Worm (Caenorhabditis elegans): ENCODE measurements around the gene srx-28.

DNA sequence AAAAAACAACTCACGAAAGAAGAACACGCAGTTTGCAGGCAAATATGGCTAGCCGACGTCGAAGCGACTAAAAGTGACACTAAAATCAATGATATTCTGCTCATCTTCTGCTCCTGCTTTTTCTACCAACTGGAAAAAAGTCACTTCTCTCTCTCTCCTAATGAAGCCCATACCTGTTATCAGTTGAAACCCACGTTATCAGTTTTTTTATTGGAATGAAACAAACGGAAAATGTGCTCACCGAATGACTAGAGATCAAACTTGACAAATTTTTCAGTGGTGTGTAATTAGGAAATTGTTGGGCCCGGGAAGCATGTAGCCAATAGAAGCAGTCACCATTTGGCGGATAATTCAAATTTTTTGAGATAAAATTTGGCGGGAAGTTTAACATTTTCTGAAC is 45.6 kb downstream of the srx-28 start, which contains the start of gene C24B9.3:
- no peak for TF ChIP-seq dve-1 (tag; optimal IDR thresholded peaks at IDR 0.05)
- TF ChIP-seq F13H6.1 (tag; optimal IDR thresholded peaks at IDR 0.05), result no peak
- no peak for TF ChIP-seq syd-9 (tag; optimal IDR thresholded peaks at IDR 0.05)
- TF ChIP-seq ref-2 (tag; optimal IDR thresholded peaks at IDR 0.05), result no peak
- TF ChIP-seq ztf-16 (tag; optimal IDR thresholded peaks at IDR 0.05), result no peak
- TF ChIP-seq pha-4 (tag; optimal IDR thresholded peaks at IDR 0.05), result no peak
- no peak for TF ChIP-seq ceh-6 (GFP tag; optimal IDR thresholded peaks at IDR 0.05)
- TF ChIP-seq hlh-30 (tag; optimal IDR thresholded peaks at IDR 0.05; ENCODE audit: insufficient read depth), result no peak
- TF ChIP-seq ama-1 (optimal IDR thresholded peaks at IDR 0.05), result no peak
- TF ChIP-seq K09A11.1 (tag; optimal IDR thresholded peaks at IDR 0.05; ENCODE audit: insufficient read depth), result no peak
- no peak for TF ChIP-seq odd-2 (tag; optimal IDR thresholded peaks at IDR 0.05)
- TF ChIP-seq fkh-10 (GFP tag; optimal IDR thresholded peaks at IDR 0.05), result no peak
- TF ChIP-seq ceh-22 (tag; optimal IDR thresholded peaks at IDR 0.05), result no peak
